Worm (Caenorhabditis elegans): Measurements from ENCODE around the gene rps-4.
A peak's percentile ranks its signal among the peaks of the same experiment; 100 is the strongest.

- no peak for TF ChIP-seq tra-4 (tag; optimal IDR thresholded peaks at IDR 0.05)
- peak; percentile 56 for TF ChIP-seq tbx-37 (GFP tag; conservative IDR thresholded peaks at IDR 0.05)
- no peak for TF ChIP-seq ama-1 (optimal IDR thresholded peaks at IDR 0.05)
- TF ChIP-seq F13C5.2 (tag; optimal IDR thresholded peaks at IDR 0.05): peak; percentile 89
- no peak; the same call in 1 of the 2 replicates for TF ChIP-seq flt-1 (GFP tag; IDR thresholded peaks at IDR 0.05)
- TF ChIP-seq pes-1 (GFP tag; IDR thresholded peaks at IDR 0.05): peak; percentile 72
- TF ChIP-seq hmg-4 (GFP tag; optimal IDR thresholded peaks at IDR 0.05): peak; percentile 70
- TF ChIP-seq ceh-13 (GFP tag; optimal IDR thresholded peaks at IDR 0.05): peak; percentile 2
- TF ChIP-seq hnd-1 (tag; optimal IDR thresholded peaks at IDR 0.05): peak; percentile 26
Observed at ce11 chrIV:7039476-7040261, 44.8 kb downstream of the rps-4 start, which contains the start of the genes cogc-2 and klp-18.
